Fruit fly (Drosophila melanogaster): ENCODE results near the gene CG10845.

dm6 chr3R:24935758-24936157 lies 34.8 kb downstream of the CG10845 start:
- no peak for TF ChIP-seq tj (GFP tag; optimal IDR thresholded peaks at IDR 0.05)
- TF ChIP-seq kay (GFP tag; ENCODE audit: borderline replicate concordance) = no peak
- no peak for TF ChIP-seq cic (GFP tag; optimal IDR thresholded peaks at IDR 0.05)
- no peak for TF ChIP-seq CG33017 (tag; optimal IDR thresholded peaks at IDR 0.05)
- TF ChIP-seq CG7101 (tag; optimal IDR thresholded peaks at IDR 0.05) = no peak

Data from whole organism, adult.